Worm (Caenorhabditis elegans) whole organism, young adult: Measurements from ENCODE around the gene ugt-58.

Experiments
- B0035.1 ChIP-seq: sonication (generic microtip); optimal IDR thresholded peaks from 2 replicates; lab custom pipeline; 2016; ENCODE audit warnings: missing genetic modification characterization, mild to moderate bottlenecking, missing compliant biosample characterization, missing genotype, missing genetic modification reagents
- B0336.3 ChIP-seq: fragments of 200-800 bp; sonication (Bioruptor generic); IDR thresholded peaks from 2 replicates; pipeline ENCODE4 v1.3.6; 2022; ENCODE audit warnings: missing genetic modification characterization, missing compliant biosample characterization
- C06A6.2 ChIP-seq: fragments of 200-800 bp; sonication (Bioruptor generic); conservative IDR thresholded peaks from 2 replicates; pipeline ENCODE4 v1.3.6; 2022; ENCODE audit warnings: missing genetic modification characterization, missing compliant biosample characterization
- F57A8.1 ChIP-seq: fragments of 200-800 bp; sonication (Bioruptor generic); optimal IDR thresholded peaks from 2 replicates; lab custom pipeline; 2018; ENCODE audit warnings: mild to moderate bottlenecking, missing genetic modification characterization, moderate library complexity, missing compliant biosample characterization
- F57C9.4 ChIP-seq: sonication (generic microtip); optimal IDR thresholded peaks from 2 replicates; lab custom pipeline; 2017; ENCODE audit warnings: mild to moderate bottlenecking, missing genetic modification characterization, missing compliant biosample characterization
- K11D2.4 ChIP-seq: fragments of 200-800 bp; sonication (Bioruptor generic); IDR thresholded peaks from 2 replicates; pipeline ENCODE4 v1.3.6; 2022; ENCODE audit warnings: missing genetic modification reagents, missing genetic modification characterization, missing compliant biosample characterization
- K12H6.12 ChIP-seq: fragments of 200-800 bp; sonication (Bioruptor generic); optimal IDR thresholded peaks from 2 replicates; lab custom pipeline; 2018; ENCODE audit warnings: mild to moderate bottlenecking, missing genetic modification characterization, missing compliant biosample characterization
- Y79H2A.3 ChIP-seq: fragments of 200-800 bp; sonication (Bioruptor generic); conservative IDR thresholded peaks from 2 replicates; pipeline ENCODE4 v1.3.6; 2022; ENCODE audit warnings: missing genetic modification reagents, missing genetic modification characterization, missing compliant biosample characterization
- attf-5 ChIP-seq: fragments of 200-800 bp; sonication (Bioruptor generic); optimal IDR thresholded peaks from 2 replicates; lab custom pipeline; 2018; ENCODE audit warnings: mild to moderate bottlenecking, missing genetic modification characterization, missing compliant biosample characterization
- cebp-1 ChIP-seq, 2 experiments: fragments of 200-800 bp in 1 of 2; sonication (Bioruptor generic) in 1 of 2; sonication (generic microtip) in 1 of 2; IDR thresholded peaks in 1 of 2; optimal IDR thresholded peaks in 1 of 2; 2 replicates each; pipeline versions ENCODE4 v1.3.6 to Lab custom; 2017 to 2022; ENCODE audit warnings: missing compliant biosample characterization in 2 of 2, missing genetic modification characterization in 2 of 2, mild to moderate bottlenecking in 1 of 2, missing genetic modification reagents in 1 of 2, moderate library complexity in 1 of 2
- cebp-2 ChIP-seq: fragments of 200-800 bp; sonication (Bioruptor generic); IDR thresholded peaks from 2 replicates; pipeline ENCODE4 v1.3.6; 2022; ENCODE audit warnings: missing genetic modification characterization, missing compliant biosample characterization
- ceh-40 ChIP-seq: fragments of 200-800 bp; sonication (Bioruptor generic); IDR thresholded peaks from 2 replicates; pipeline ENCODE4 v1.3.6; 2022; ENCODE audit warnings: missing genetic modification characterization, missing compliant biosample characterization
- chd-7 ChIP-seq: sonication (generic microtip); optimal IDR thresholded peaks from 2 replicates; lab custom pipeline; 2016; ENCODE audit warnings: mild to moderate bottlenecking, missing genetic modification characterization, moderate library complexity, missing compliant biosample characterization
- die-1 ChIP-seq: sonication (generic microtip); optimal IDR thresholded peaks from 2 replicates; lab custom pipeline; 2016; ENCODE audit warnings: missing genotype, mild to moderate bottlenecking, missing genetic modification characterization, missing compliant biosample characterization
- dpff-1 ChIP-seq: sonication (generic microtip); optimal IDR thresholded peaks from 2 replicates; lab custom pipeline; 2017; ENCODE audit warnings: mild to moderate bottlenecking, missing genetic modification characterization, missing compliant biosample characterization
- dpl-1 ChIP-seq: fragments of 150-350 bp; optimal IDR thresholded peaks from 2 replicates; lab custom pipeline; 2014; ENCODE audit warnings: missing biosample characterization, missing genetic modification reagents, missing genetic modification characterization
- ekl-4 ChIP-seq: fragments of 200-800 bp; sonication (Bioruptor generic); IDR thresholded peaks from 2 replicates; pipeline ENCODE4 v1.3.6; 2022; ENCODE audit warnings: missing genetic modification reagents, missing genetic modification characterization, missing compliant biosample characterization
- fkh-3 ChIP-seq: sonication (generic microtip); optimal IDR thresholded peaks from 2 replicates; lab custom pipeline; 2016; ENCODE audit warnings: mild to moderate bottlenecking, missing genetic modification characterization, missing compliant biosample characterization
- him-1 ChIP-seq: sonication (generic microtip); optimal IDR thresholded peaks from 2 replicates; lab custom pipeline; 2016; ENCODE audit warnings: missing genotype, missing genetic modification reagents, missing genetic modification characterization, missing compliant biosample characterization
- lag-1 ChIP-seq: fragments of 200-800 bp; sonication (Bioruptor generic); IDR thresholded peaks from 2 replicates; pipeline ENCODE4 v1.3.6; 2022; ENCODE audit warnings: missing genetic modification reagents, missing genetic modification characterization, missing compliant biosample characterization
- lin-54 ChIP-seq: fragments of 200-800 bp; sonication (Bioruptor generic); optimal IDR thresholded peaks from 2 replicates; lab custom pipeline; 2018; ENCODE audit warnings: mild to moderate bottlenecking, missing genetic modification characterization, missing compliant biosample characterization
- lsl-1 ChIP-seq: fragments of 200-800 bp; sonication (Bioruptor generic); optimal IDR thresholded peaks from 2 replicates; lab custom pipeline; 2018; ENCODE audit warnings: mild to moderate bottlenecking, missing genetic modification characterization, moderate library complexity, missing compliant biosample characterization
- lsy-27 ChIP-seq: sonication (generic microtip); optimal IDR thresholded peaks from 2 replicates; lab custom pipeline; 2017; ENCODE audit warnings: missing genetic modification characterization, mild to moderate bottlenecking, missing compliant biosample characterization, antibody characterized with exemption, missing genotype, borderline replicate concordance; ENCODE audit not compliant: insufficient read depth
- madf-8 ChIP-seq: fragments of 200-800 bp; sonication (Bioruptor generic); conservative IDR thresholded peaks from 2 replicates; pipeline ENCODE4 v1.3.6; 2022; ENCODE audit warnings: missing genetic modification reagents, missing genetic modification characterization, missing compliant biosample characterization
- mxl-1 ChIP-seq: sonication (generic microtip); optimal IDR thresholded peaks from 2 replicates; lab custom pipeline; 2016; ENCODE audit warnings: missing genetic modification characterization, missing compliant biosample characterization
- nhr-80 ChIP-seq: sonication (generic microtip); optimal IDR thresholded peaks from 2 replicates; lab custom pipeline; 2016; ENCODE audit warnings: missing genetic modification characterization, missing compliant biosample characterization
- pha-4 ChIP-seq: fragments of 150-350 bp; sonication (generic microtip); optimal IDR thresholded peaks from 2 replicates; lab custom pipeline; 2014; ENCODE audit warnings: missing biosample characterization, missing genetic modification reagents, missing genetic modification characterization
- sea-2 ChIP-seq: fragments of 200-800 bp; sonication (Bioruptor generic); IDR thresholded peaks from 2 replicates; pipeline ENCODE4 v1.3.6; 2022; ENCODE audit warnings: missing genetic modification characterization, missing compliant biosample characterization
- tlf-1 ChIP-seq: fragments of 200-800 bp; sonication (Bioruptor generic); optimal IDR thresholded peaks from 2 replicates; lab custom pipeline; 2018; ENCODE audit warnings: mild to moderate bottlenecking, missing genetic modification characterization, missing compliant biosample characterization
- ztf-6 ChIP-seq: fragments of 200-800 bp; sonication (Bioruptor generic); IDR thresholded peaks from 2 replicates; pipeline ENCODE4 v1.3.6; 2022; ENCODE audit warnings: missing genetic modification reagents, missing genetic modification characterization, missing compliant biosample characterization

Gene ugt-58

ce11 chrII:9611347-9611923, 24.9 kb upstream of the ugt-58 start, which contains the start of the genes T15H9.5 and T15H9.4:
Gene T15H9.5 (minus strand): TSS chrII:9611447.
Gene T15H9.4 (plus strand): TSS chrII:9611873.
- TF ChIP-seq madf-8 (GFP tag; lab: Robert Waterston, UW) (no peak), ztf-6 (GFP tag; lab: Robert Waterston, UW) (no peak), him-1 (tag; lab: Kevin White, UChicago) (no peak), tlf-1 (GFP tag; lab: Kevin White, UChicago) (no peak), chd-7 (tag; lab: Kevin White, UChicago) (no peak), F57A8.1 (GFP tag; lab: Kevin White, UChicago) (no peak), sea-2 (GFP tag; lab: Robert Waterston, UW) (no peak), lsl-1 (GFP tag; lab: Kevin White, UChicago) (no peak)

DNA sequence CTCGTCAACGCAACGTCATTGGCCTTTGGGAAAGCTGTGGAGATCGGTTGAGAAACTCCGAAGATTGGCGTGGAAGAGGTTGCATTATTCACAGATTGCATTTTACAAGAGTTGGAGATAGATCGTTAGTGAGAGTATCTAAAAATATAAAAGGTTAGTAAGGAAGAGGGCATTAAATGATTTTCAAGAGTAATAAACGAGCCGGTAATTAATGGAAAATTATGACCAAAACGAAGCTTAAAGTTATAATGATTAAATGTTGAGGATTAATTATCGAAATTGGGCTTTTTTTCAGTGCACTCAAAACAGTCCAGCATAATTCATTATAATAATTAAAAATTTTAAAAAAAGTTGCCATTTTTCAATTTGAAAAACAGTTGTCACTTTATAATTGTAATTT, 22.7 kb upstream of the ugt-58 start, which contains the start of gene pap-2:
pap-2 (minus strand) TSS at position 101 of the 400 bp plus-strand sequence.
- TF ChIP-seq F57C9.4 (tag; lab: Kevin White, UChicago) (no peak), ztf-6 (GFP tag; lab: Robert Waterston, UW) (no peak), lag-1 (GFP tag; lab: Robert Waterston, UW) (no peak), fkh-3 (tag; lab: Kevin White, UChicago) (no peak), dpff-1 (tag; lab: Kevin White, UChicago) (no peak), ceh-40 (GFP tag; lab: Robert Waterston, UW) (no peak), ekl-4 (GFP tag; lab: Robert Waterston, UW) (no peak)

ce11 chrII:9607137-9607536, 20.6 kb upstream of the ugt-58 start:
- TF ChIP-seq nhr-80: peak; percentile 15
- TF ChIP-seq pha-4 (tag; lab: Kevin White, UChicago): peak; percentile 19
- TF ChIP-seq Y79H2A.3 (GFP tag; lab: Robert Waterston, UW): no peak
- TF ChIP-seq, all 124 proteins: peak for 2

DNA sequence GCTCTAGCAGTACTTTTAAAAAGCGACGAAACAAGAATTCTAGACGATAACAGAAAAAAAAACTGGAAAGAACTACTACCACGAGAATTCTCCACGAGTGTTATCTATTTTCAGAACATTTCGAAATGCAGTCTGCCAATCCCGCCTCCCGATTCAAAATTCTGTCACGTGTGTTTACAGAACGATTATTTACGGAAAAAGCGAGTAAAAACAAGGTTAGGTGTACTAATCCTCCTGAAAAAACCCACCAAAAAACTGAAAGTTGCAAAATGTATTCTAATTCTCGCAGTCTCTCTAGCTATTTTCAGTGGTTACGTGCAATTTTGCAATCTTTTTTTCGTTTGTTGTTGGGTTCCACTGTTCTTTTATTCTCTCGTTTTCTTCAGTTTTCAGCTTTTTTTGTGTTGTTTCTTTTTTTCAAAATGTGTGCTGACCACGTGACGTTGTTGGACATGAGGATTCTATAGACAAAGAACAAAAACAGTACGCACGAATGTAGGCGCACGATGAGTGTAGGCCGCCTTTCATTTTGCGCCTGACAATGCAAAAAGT, 20.0 kb upstream of the ugt-58 start:
- TF ChIP-seq ztf-6 (GFP tag; lab: Robert Waterston, UW) (no peak), sea-2 (GFP tag; lab: Robert Waterston, UW) (no peak), attf-5 (peak; percentile 28), cebp-1 (GFP tag; IDR thresholded peaks at IDR 0.05; lab: Robert Waterston, UW) (peak; percentile 59; the same call in 1 of the 2 replicates), cebp-1 (tag; optimal IDR thresholded peaks at IDR 0.05; lab: Kevin White, UChicago) (peak; percentile 82), C06A6.2 (GFP tag; lab: Robert Waterston, UW) (no peak), K12H6.12 (tag; lab: Kevin White, UChicago) (peak; percentile 45), lin-54 (GFP tag; lab: Kevin White, UChicago) (no peak), lag-1 (GFP tag; lab: Robert Waterston, UW) (no peak), die-1 (no peak)
- TF ChIP-seq, all 124 proteins: peak for 3

ce11 chrII:9605954-9606353, 19.4 kb upstream of the ugt-58 start:
- TF ChIP-seq B0336.3 (GFP tag; lab: Robert Waterston, UW): no peak
- TF ChIP-seq K11D2.4 (GFP tag; lab: Robert Waterston, UW): 0 out of 2 replicates have a peak, but pooled peaks have one; percentile 30
- TF ChIP-seq cebp-2: no peak
- TF ChIP-seq, all 124 proteins: peak for 1

- TF ChIP-seq lsy-27 (tag; lab: Kevin White, UChicago) (no peak), mxl-1 (no peak), B0035.1 (tag; lab: Kevin White, UChicago) (no peak), dpl-1 (no peak)
Measured at ce11 chrII:9605336-9605735, 18.8 kb upstream of the ugt-58 start, which contains the start of gene nhr-19. Gene nhr-19 (minus strand): TSS chrII:9605526.
